Worm (Caenorhabditis elegans): ENCODE measurements around the gene msp-32.

DNA sequence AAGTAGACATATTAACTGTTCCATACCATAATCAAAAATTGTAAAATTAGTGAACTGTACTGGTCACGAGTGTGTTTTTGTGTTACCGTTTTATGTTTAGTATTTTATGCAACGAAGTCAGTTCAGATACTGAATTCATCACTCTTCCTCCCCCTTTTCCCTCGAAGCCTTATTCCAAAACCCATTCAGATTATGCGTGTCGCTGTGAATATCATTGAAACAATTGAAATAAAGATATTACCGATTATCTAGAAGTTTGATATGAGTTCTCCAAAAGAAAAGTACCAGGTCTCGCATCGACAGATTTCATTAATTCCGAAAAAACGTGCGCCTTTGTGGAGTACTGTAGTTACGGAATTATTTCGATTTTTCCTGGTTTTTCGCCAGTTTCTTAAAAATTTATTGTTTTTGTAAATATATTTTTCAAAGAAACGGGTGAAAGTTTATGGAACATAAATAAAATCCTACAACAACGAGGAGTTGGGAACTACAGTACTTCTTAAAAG lies 39.7 kb upstream of the msp-32 start:
- TF ChIP-seq scrt-1 (GFP tag; IDR thresholded peaks at IDR 0.05) (no peak), ceh-36 (tag; optimal IDR thresholded peaks at IDR 0.05) (no peak), ama-1 (optimal IDR thresholded peaks at IDR 0.05) (no peak), hmg-4 (GFP tag; optimal IDR thresholded peaks at IDR 0.05) (no peak), flt-1 (GFP tag; IDR thresholded peaks at IDR 0.05) (no peak), hmbx-1 (tag; optimal IDR thresholded peaks at IDR 0.05) (no peak), sea-1 (GFP tag; conservative IDR thresholded peaks at IDR 0.05) (no peak), aly-1 (tag; optimal IDR thresholded peaks at IDR 0.05) (no peak), ets-7 (tag; optimal IDR thresholded peaks at IDR 0.05) (no peak)

Data from whole organism, early embryonic.